Worm (Caenorhabditis elegans) whole organism, L1 larva: ENCODE measurements around the gene aakg-5.

Source experiments
- C04F5.9 ChIP-seq: sonication (generic microtip); optimal IDR thresholded peaks from 2 replicates; lab custom pipeline; 2016; ENCODE audit warnings: missing genetic modification characterization, missing compliant biosample characterization
- C16A3.4 ChIP-seq: fragments of 150-350 bp; optimal IDR thresholded peaks from 2 replicates; lab custom pipeline; 2014; ENCODE audit warnings: missing biosample characterization, missing genetic modification characterization
- C34B4.2 ChIP-seq: sonication (generic microtip); optimal IDR thresholded peaks from 2 replicates; lab custom pipeline; 2017; ENCODE audit warnings: mild to moderate bottlenecking, missing genetic modification characterization, missing compliant biosample characterization
- F16B12.6 ChIP-seq: fragments of 150-350 bp; optimal IDR thresholded peaks from 2 replicates; lab custom pipeline; 2014; ENCODE audit warnings: missing biosample characterization, missing genetic modification characterization
- Y116A8C.19 ChIP-seq: sonication (generic microtip); optimal IDR thresholded peaks from 2 replicates; lab custom pipeline; 2016; ENCODE audit warnings: missing compliant biosample characterization, missing genetic modification characterization, borderline replicate concordance
- aha-1 ChIP-seq: fragments of 150-350 bp; optimal IDR thresholded peaks from 2 replicates; lab custom pipeline; 2014; ENCODE audit warnings: missing biosample characterization, missing genetic modification characterization
- alr-1 ChIP-seq: fragments of 200-800 bp; sonication (Bioruptor generic); optimal IDR thresholded peaks from 2 replicates; lab custom pipeline; 2018; ENCODE audit warnings: borderline replicate concordance, mild to moderate bottlenecking, missing genetic modification characterization, missing compliant biosample characterization
- blmp-1 ChIP-seq: fragments of 150-350 bp; optimal IDR thresholded peaks from 2 replicates; lab custom pipeline; 2014; ENCODE audit warnings: missing biosample characterization, missing genetic modification characterization
- ceh-88 ChIP-seq: fragments of 200-800 bp; sonication (Bioruptor generic); IDR thresholded peaks from 2 replicates; pipeline ENCODE4 v1.3.6; 2022; ENCODE audit warnings: missing genetic modification characterization, missing compliant biosample characterization
- ceh-90 ChIP-seq: sonication (generic microtip); optimal IDR thresholded peaks from 2 replicates; lab custom pipeline; 2016; ENCODE audit warnings: missing genetic modification characterization, missing compliant biosample characterization
- dpl-1 ChIP-seq, 3 experiments: fragments of 150-350 bp in 2 of 3; sonication (generic microtip) in 1 of 3; optimal IDR thresholded peaks; 2 replicates each; lab custom pipeline; 2014 to 2017; ENCODE audit warnings: missing biosample characterization in 3 of 3, missing genetic modification characterization in 3 of 3, missing genetic modification reagents in 3 of 3
- dsc-1 ChIP-seq: sonication (generic microtip); optimal IDR thresholded peaks from 2 replicates; lab custom pipeline; 2016; ENCODE audit warnings: mild to moderate bottlenecking, missing genetic modification characterization, missing compliant biosample characterization
- elt-3 ChIP-seq, 6 experiments: fragments of 150-350 bp in 1 of 6; sonication (generic microtip); optimal IDR thresholded peaks; 2 replicates each; lab custom pipeline; 2017 to 2018; ENCODE audit warnings: missing biosample characterization in 6 of 6, missing genetic modification characterization in 6 of 6, inconsistent platforms in 1 of 6
- ets-5 ChIP-seq: fragments of 200-800 bp; sonication (Bioruptor generic); IDR thresholded peaks from 2 replicates; pipeline ENCODE4 v1.3.6; 2022; ENCODE audit warnings: missing genetic modification characterization, missing compliant biosample characterization
- fkh-4 ChIP-seq: sonication (generic microtip); optimal IDR thresholded peaks from 2 replicates; lab custom pipeline; 2016; ENCODE audit warnings: missing compliant biosample characterization, missing genetic modification characterization, borderline replicate concordance
- fkh-8 ChIP-seq: sonication (generic microtip); optimal IDR thresholded peaks from 2 replicates; lab custom pipeline; 2016; ENCODE audit warnings: mild to moderate bottlenecking, missing genetic modification characterization, missing compliant biosample characterization
- grh-1 ChIP-seq: fragments of 200-800 bp; sonication (Bioruptor generic); IDR thresholded peaks from 2 replicates; pipeline ENCODE4 v1.3.6; 2022; ENCODE audit warnings: missing genetic modification reagents, missing genetic modification characterization, missing compliant biosample characterization
- hlh-17 ChIP-seq: fragments of 200-800 bp; sonication (Bioruptor generic); optimal IDR thresholded peaks from 2 replicates; lab custom pipeline; 2018; ENCODE audit warnings: missing genetic modification characterization, mild to moderate bottlenecking, missing compliant biosample characterization, moderate library complexity, borderline replicate concordance
- hpl-2 ChIP-seq: fragments of 150-350 bp; optimal IDR thresholded peaks from 2 replicates; lab custom pipeline; 2014; ENCODE audit warnings: missing biosample characterization, missing genetic modification reagents, missing genetic modification characterization
- jun-1 ChIP-seq: fragments of 150-350 bp; optimal IDR thresholded peaks from 2 replicates; lab custom pipeline; 2014; ENCODE audit warnings: missing biosample characterization, missing genetic modification reagents, missing genetic modification characterization
- lin-13 ChIP-seq: fragments of 150-350 bp; optimal IDR thresholded peaks from 2 replicates; lab custom pipeline; 2014; ENCODE audit warnings: missing biosample characterization, missing genetic modification reagents, missing genetic modification characterization
- lin-14 ChIP-seq: fragments of 200-800 bp; sonication (Bioruptor generic); optimal IDR thresholded peaks from 2 replicates; lab custom pipeline; 2018; ENCODE audit warnings: mild to moderate bottlenecking, missing genetic modification characterization, moderate library complexity, missing compliant biosample characterization
- lin-15B ChIP-seq: fragments of 150-350 bp; sonication (generic microtip); optimal IDR thresholded peaks from 3 replicates; lab custom pipeline; 2014; ENCODE audit warnings: missing biosample characterization, missing genetic modification characterization
- lin-35 ChIP-seq, 2 experiments: fragments of 150-350 bp; optimal IDR thresholded peaks; 2 replicates each; lab custom pipeline; 2014; ENCODE audit warnings: missing biosample characterization in 2 of 2, missing genetic modification characterization in 2 of 2, missing genetic modification reagents in 2 of 2
- lin-39 ChIP-seq: fragments of 150-350 bp; optimal IDR thresholded peaks from 2 replicates; lab custom pipeline; 2014; ENCODE audit warnings: missing biosample characterization, missing genetic modification reagents, missing genetic modification characterization
- lir-3 ChIP-seq: sonication (generic microtip); optimal IDR thresholded peaks from 2 replicates; lab custom pipeline; 2016; ENCODE audit warnings: mild to moderate bottlenecking, missing genetic modification characterization, moderate library complexity, missing compliant biosample characterization; ENCODE audit not compliant: poor library complexity
- lsy-2 ChIP-seq, 2 experiments: fragments of 150-350 bp; optimal IDR thresholded peaks; 2 replicates each; lab custom pipeline; 2014; ENCODE audit warnings: missing biosample characterization in 2 of 2, missing genetic modification characterization in 2 of 2
- mdl-1 ChIP-seq, 2 experiments: fragments of 150-350 bp; optimal IDR thresholded peaks; 2 replicates each; lab custom pipeline; 2014 to 2017; ENCODE audit warnings: missing biosample characterization in 2 of 2, missing genetic modification characterization in 2 of 2, inconsistent platforms in 1 of 2
- nhr-11 ChIP-seq: fragments of 150-350 bp; optimal IDR thresholded peaks from 2 replicates; lab custom pipeline; 2014; ENCODE audit warnings: missing biosample characterization, missing genetic modification characterization
- nhr-12 ChIP-seq: sonication (generic microtip); optimal IDR thresholded peaks from 2 replicates; lab custom pipeline; 2017; ENCODE audit warnings: missing biosample characterization, missing genetic modification characterization
- nhr-19 ChIP-seq: fragments of 200-800 bp; sonication (Bioruptor generic); conservative IDR thresholded peaks from 2 replicates; pipeline ENCODE4 v1.3.6; 2022; ENCODE audit warnings: missing genetic modification characterization, missing compliant biosample characterization
- nhr-20 ChIP-seq: sonication (generic microtip); optimal IDR thresholded peaks from 2 replicates; lab custom pipeline; 2016; ENCODE audit warnings: mild to moderate bottlenecking, missing genetic modification characterization, missing compliant biosample characterization
- nhr-237 ChIP-seq: fragments of 150-350 bp; optimal IDR thresholded peaks from 2 replicates; lab custom pipeline; 2014; ENCODE audit warnings: missing biosample characterization, missing genetic modification characterization
- nhr-28 ChIP-seq: fragments of 150-350 bp; optimal IDR thresholded peaks from 2 replicates; lab custom pipeline; 2014; ENCODE audit warnings: missing biosample characterization, missing genetic modification characterization
- nhr-76 ChIP-seq: sonication (generic microtip); optimal IDR thresholded peaks from 2 replicates; lab custom pipeline; 2017; ENCODE audit warnings: missing biosample characterization, missing genetic modification characterization
- nhr-84 ChIP-seq: sonication (generic microtip); optimal IDR thresholded peaks from 2 replicates; lab custom pipeline; 2017; ENCODE audit warnings: missing biosample characterization, missing genetic modification characterization
- nhr-90 ChIP-seq: sonication (generic microtip); optimal IDR thresholded peaks from 2 replicates; lab custom pipeline; 2016; ENCODE audit warnings: mild to moderate bottlenecking, missing genetic modification characterization, missing compliant biosample characterization; ENCODE audit not compliant: poor library complexity
- pag-3 ChIP-seq: sonication (generic microtip); optimal IDR thresholded peaks from 2 replicates; lab custom pipeline; 2017; ENCODE audit warnings: missing genetic modification characterization, mild to moderate bottlenecking, missing compliant biosample characterization, antibody characterized with exemption, borderline replicate concordance; ENCODE audit not compliant: insufficient read depth
- rnt-1 ChIP-seq: sonication (generic microtip); optimal IDR thresholded peaks from 2 replicates; lab custom pipeline; 2016; ENCODE audit warnings: mild to moderate bottlenecking, missing genetic modification characterization, moderate library complexity, missing compliant biosample characterization
- snpc-4 ChIP-seq: fragments of 150-350 bp; optimal IDR thresholded peaks from 2 replicates; lab custom pipeline; 2014; ENCODE audit warnings: missing biosample characterization, missing genetic modification characterization
- snu-23 ChIP-seq: sonication (generic microtip); optimal IDR thresholded peaks from 2 replicates; lab custom pipeline; 2016; ENCODE audit warnings: missing genetic modification characterization, missing compliant biosample characterization
- sptf-1 ChIP-seq: fragments of 150-350 bp; optimal IDR thresholded peaks from 2 replicates; lab custom pipeline; 2014; ENCODE audit warnings: missing biosample characterization, missing genetic modification characterization
- swsn-7 ChIP-seq: sonication (generic microtip); optimal IDR thresholded peaks from 2 replicates; lab custom pipeline; 2016; ENCODE audit warnings: missing genetic modification characterization, missing compliant biosample characterization
- unc-130 ChIP-seq: fragments of 150-350 bp; optimal IDR thresholded peaks from 2 replicates; lab custom pipeline; 2017; ENCODE audit warnings: missing biosample characterization, missing genetic modification characterization, inconsistent platforms
- unc-30 ChIP-seq: sonication (generic microtip); optimal IDR thresholded peaks from 2 replicates; lab custom pipeline; 2017; ENCODE audit warnings: missing biosample characterization, missing genetic modification characterization
- unc-86 ChIP-seq: sonication (generic microtip); optimal IDR thresholded peaks from 2 replicates; lab custom pipeline; 2016; ENCODE audit warnings: missing genetic modification characterization, missing compliant biosample characterization
- vab-15 ChIP-seq: sonication (generic microtip); optimal IDR thresholded peaks from 2 replicates; lab custom pipeline; 2017; ENCODE audit warnings: missing genotype, mild to moderate bottlenecking, missing genetic modification characterization, missing compliant biosample characterization
- xbp-1 ChIP-seq: sonication (generic microtip); optimal IDR thresholded peaks from 2 replicates; lab custom pipeline; 2016; ENCODE audit warnings: missing genetic modification characterization, missing compliant biosample characterization
- zag-1 ChIP-seq: fragments of 150-350 bp; optimal IDR thresholded peaks from 2 replicates; lab custom pipeline; 2014; ENCODE audit warnings: missing biosample characterization, missing genetic modification characterization
- zip-4 ChIP-seq: fragments of 200-800 bp; sonication (Bioruptor generic); optimal IDR thresholded peaks from 2 replicates; lab custom pipeline; 2018; ENCODE audit warnings: mild to moderate bottlenecking, missing genetic modification characterization, moderate library complexity, missing compliant biosample characterization
- ztf-11 ChIP-seq, 2 experiments: sonication (generic microtip); optimal IDR thresholded peaks; 2 replicates each; lab custom pipeline; 2016 to 2017; ENCODE audit warnings: missing genetic modification characterization in 2 of 2, missing biosample characterization in 1 of 2, missing compliant biosample characterization in 1 of 2
- ztf-4 ChIP-seq: fragments of 150-350 bp; optimal IDR thresholded peaks from 2 replicates; lab custom pipeline; 2014; ENCODE audit warnings: missing biosample characterization, missing genetic modification characterization

aakg-5 gene

DNA sequence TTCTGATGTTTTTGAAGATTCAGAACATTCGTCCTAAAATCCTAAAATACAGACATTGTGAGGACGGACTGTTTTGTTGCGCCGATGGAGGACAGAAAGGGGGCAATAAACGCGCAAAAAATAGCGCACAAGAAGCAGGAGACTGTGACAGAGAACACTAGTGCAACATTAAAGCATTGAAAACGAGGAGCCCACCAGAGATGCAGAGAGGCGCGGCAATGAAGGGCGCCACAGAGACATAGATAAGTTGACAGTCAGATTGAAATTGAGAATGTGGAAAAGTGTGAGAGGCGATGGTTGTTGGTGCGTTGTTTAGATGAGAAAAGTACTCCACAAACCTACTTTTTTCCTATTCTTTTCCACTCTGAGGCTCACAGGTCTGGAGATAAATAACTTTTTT lies at the start of gene aakg-5:
TSS of gene aakg-5 (minus strand) at position 159 of the 400 bp plus-strand sequence.
- peak; percentile 72 to 88 for TF ChIP-seq lin-35 (GFP tag; optimal IDR thresholded peaks at IDR 0.05; lab: Kevin White, UChicago)
- no peak for TF ChIP-seq aha-1 (tag; lab: Kevin White, UChicago)
- peak; percentile 79 for TF ChIP-seq xbp-1
- peak; percentile 56 for TF ChIP-seq C04F5.9 (tag; lab: Kevin White, UChicago)
- peak; percentile 82 for TF ChIP-seq nhr-19 (GFP tag; lab: Robert Waterston, UW)
- peak; percentile 86 for TF ChIP-seq blmp-1 (tag; lab: Kevin White, UChicago)
- TF ChIP-seq Y116A8C.19 (tag; lab: Kevin White, UChicago): no peak
- no peak for TF ChIP-seq nhr-12
- TF ChIP-seq lin-14 (GFP tag; lab: Kevin White, UChicago): peak; percentile 96
- peak; percentile 45 for TF ChIP-seq nhr-237 (tag; lab: Kevin White, UChicago)
- TF ChIP-seq unc-86 (tag; lab: Kevin White, UChicago): peak; percentile 77
- TF ChIP-seq snpc-4: peak; percentile 41
- no peak for TF ChIP-seq ztf-11 (tag; optimal IDR thresholded peaks at IDR 0.05; lab: Kevin White, UChicago)
- TF ChIP-seq dsc-1: peak; percentile 70
- TF ChIP-seq ets-5 (GFP tag; lab: Robert Waterston, UW): no peak
- TF ChIP-seq pag-3 (tag; lab: Kevin White, UChicago): no peak
- TF ChIP-seq fkh-8 (tag; lab: Kevin White, UChicago): peak; percentile 57
- TF ChIP-seq mdl-1 (tag; optimal IDR thresholded peaks at IDR 0.05; lab: Kevin White, UChicago): peak in 1 of 2 experiments; percentile 87
- peak; percentile 56 for TF ChIP-seq C16A3.4 (tag; lab: Kevin White, UChicago)
- no peak for TF ChIP-seq nhr-84 (tag; lab: Kevin White, UChicago)
- TF ChIP-seq lir-3: peak; percentile 51
- TF ChIP-seq unc-30 (tag; lab: Kevin White, UChicago): no peak
- TF ChIP-seq rnt-1 (tag; lab: Kevin White, UChicago): peak; percentile 90
- peak; percentile 78 to 89 for TF ChIP-seq lsy-2 (tag; optimal IDR thresholded peaks at IDR 0.05; lab: Kevin White, UChicago)
- TF ChIP-seq jun-1 (tag; lab: Kevin White, UChicago): peak; percentile 72
- TF ChIP-seq ztf-4 (tag; lab: Kevin White, UChicago): peak; percentile 63
- peak; percentile 94 for TF ChIP-seq nhr-20 (tag; lab: Kevin White, UChicago)
- no peak for TF ChIP-seq hlh-17 (GFP tag; lab: Kevin White, UChicago)
- TF ChIP-seq vab-15: no peak
- TF ChIP-seq hpl-2: no peak
- no peak for TF ChIP-seq sptf-1 (tag; lab: Kevin White, UChicago)
- peak; percentile 88 for TF ChIP-seq lin-13 (GFP tag; lab: Kevin White, UChicago)
- no peak for TF ChIP-seq nhr-76 (tag; lab: Kevin White, UChicago)
- TF ChIP-seq unc-130 (tag; lab: Kevin White, UChicago): peak; percentile 54
- no peak for TF ChIP-seq fkh-4
- TF ChIP-seq zag-1 (tag; lab: Kevin White, UChicago): no peak
- TF ChIP-seq alr-1 (tag; lab: Kevin White, UChicago): no peak
- no peak for TF ChIP-seq lin-15B (tag; lab: Kevin White, UChicago)
- peak in 5 of 6 experiments; percentile 36 to 86 (median 56) for TF ChIP-seq elt-3 (tag; optimal IDR thresholded peaks at IDR 0.05; lab: Kevin White, UChicago)
- peak; percentile 46 for TF ChIP-seq lin-39 (tag; lab: Kevin White, UChicago)
- TF ChIP-seq F16B12.6 (tag; lab: Kevin White, UChicago): peak; percentile 28
- TF ChIP-seq snu-23: peak; percentile 92
- TF ChIP-seq ceh-90 (tag; lab: Kevin White, UChicago): no peak
- TF ChIP-seq C34B4.2 (tag; lab: Kevin White, UChicago): no peak
- peak; percentile 37; the same call in 1 of the 2 replicates for TF ChIP-seq ceh-88 (GFP tag; lab: Robert Waterston, UW)
- TF ChIP-seq dpl-1 (GFP tag; optimal IDR thresholded peaks at IDR 0.05; lab: Kevin White, UChicago): peak; percentile 59 to 66 (median 62)
- TF ChIP-seq zip-4: no peak
- peak; percentile 88 for TF ChIP-seq grh-1 (GFP tag; lab: Robert Waterston, UW)
- peak; percentile 90 for TF ChIP-seq swsn-7 (tag; lab: Kevin White, UChicago)
- no peak for TF ChIP-seq nhr-28 (tag; lab: Kevin White, UChicago)
- TF ChIP-seq nhr-90 (tag; lab: Kevin White, UChicago): peak; percentile 85
- peak; percentile 79 for TF ChIP-seq nhr-11 (tag; lab: Kevin White, UChicago)
